Fruit fly (Drosophila melanogaster) whole organism, pupa: ENCODE data around the gene Pmm2.

Source experiments
- CG4496 ChIP-seq: fragments of 200-800 bp; sonication (Bioruptor generic); IDR thresholded peaks from 3 replicates; pipeline ENCODE4 v1.3.6; 2022; ENCODE audit warnings: missing biosample characterization, missing genetic modification characterization
- D1 ChIP-seq: fragments of 200-800 bp; sonication (Bioruptor generic); optimal IDR thresholded peaks from 2 replicates; lab custom pipeline; 2018; ENCODE audit warnings: missing biosample characterization, mild to moderate bottlenecking, missing genetic modification characterization, moderate library complexity
- Snoo ChIP-seq: fragments of 200-800 bp; sonication (Bioruptor generic); optimal IDR thresholded peaks from 3 replicates; lab custom pipeline; 2017; ENCODE audit warnings: missing biosample characterization, mild to moderate bottlenecking, missing genetic modification characterization, inconsistent platforms
- fd96Ca ChIP-seq: fragments of 200-800 bp; sonication (Bioruptor generic); IDR thresholded peaks from 3 replicates; pipeline ENCODE4 v1.3.6; 2022; ENCODE audit warnings: missing biosample characterization, missing genetic modification characterization
- gl ChIP-seq: fragments of 200-800 bp; sonication (Bioruptor generic); optimal IDR thresholded peaks from 2 replicates; lab custom pipeline; 2018; ENCODE audit warnings: missing biosample characterization, mild to moderate bottlenecking, missing genetic modification characterization

DNA sequence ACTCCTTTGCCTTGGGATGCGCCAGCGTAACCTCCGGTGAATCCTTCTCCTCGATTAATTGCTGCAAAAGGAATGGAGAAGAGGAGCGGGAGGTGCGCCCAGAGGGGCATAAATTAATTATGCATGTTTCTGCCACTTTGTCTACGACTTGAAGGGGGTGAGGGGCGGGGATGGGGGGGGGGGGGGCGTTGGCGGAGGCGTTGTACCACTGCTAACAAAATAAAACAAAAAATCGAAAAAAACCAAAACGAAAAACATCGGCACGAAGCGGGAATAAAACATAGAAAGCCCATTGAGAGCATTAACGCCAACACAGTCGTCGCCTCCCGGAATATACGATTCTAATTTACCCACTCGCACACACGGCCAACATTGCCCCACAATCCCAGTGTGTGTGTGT, 30.6 kb downstream of the Pmm2 start:
- TF ChIP-seq fd96Ca (GFP tag; lab: Robert Waterston, UW): no peak
- TF ChIP-seq D1: no peak
- no peak for TF ChIP-seq Snoo (tag; lab: Kevin White, UChicago)
- no peak for TF ChIP-seq gl (tag; lab: Kevin White, UChicago)
- no peak for TF ChIP-seq CG4496 (GFP tag; lab: Robert Waterston, UW)
